Fruit fly (Drosophila melanogaster) S2 (cell line): ENCODE measurements around the gene Stt3B.

Experiments used
- CG8478 ChIP-seq: fragments of >200 bp; optimal IDR thresholded peaks from 2 replicates; lab custom pipeline; 2018
- CTCF ChIP-seq, 2 experiments: fragments of >200 bp; optimal IDR thresholded peaks; 2 replicates each; lab custom pipeline; 2018

DNA sequence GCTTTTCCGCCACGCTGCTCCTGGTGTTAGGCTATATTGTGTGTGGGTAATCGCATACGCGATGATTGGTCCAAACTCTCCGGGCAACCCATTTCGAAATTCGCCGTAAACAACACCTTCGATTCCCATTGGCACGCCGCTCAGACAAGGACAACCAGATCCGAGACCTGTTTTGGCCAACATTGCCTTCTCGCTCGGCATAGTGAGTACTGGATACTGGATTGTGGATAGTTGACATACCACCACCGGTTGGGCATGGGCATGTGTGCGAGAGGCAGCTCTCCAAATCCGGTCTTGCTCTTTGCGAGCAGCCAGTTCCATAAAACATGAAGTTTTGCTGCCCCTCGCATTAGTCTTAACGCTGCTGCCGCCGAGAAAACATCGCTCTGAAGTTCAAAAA is 25.2 kb upstream of the Stt3B start, which contains the start of gene fd96Cb:
- TF ChIP-seq CTCF (optimal IDR thresholded peaks at IDR 0.05; lab: Kevin White, UChicago) (no peak), CG8478 (lab: Kevin White, UChicago) (no peak)
